Fruit fly (Drosophila melanogaster) whole organism, embryonic: Measurements from ENCODE around the gene ac.
A peak's percentile ranks its signal among the peaks of the same experiment; 100 is the strongest.

Source experiments
- Abd-B ChIP-seq: fragments of 200-800 bp; sonication (Bioruptor generic); optimal IDR thresholded peaks from 2 replicates; lab custom pipeline; 2018; ENCODE audit warnings: missing biosample characterization, mild to moderate bottlenecking, missing genetic modification characterization, moderate library complexity
- BEAF-32 ChIP-seq: fragments of 200-800 bp; sonication (Bioruptor generic); optimal IDR thresholded peaks from 3 replicates; lab custom pipeline; 2017; ENCODE audit warnings: missing biosample characterization, missing genetic modification characterization, mild to moderate bottlenecking, moderate library complexity, missing genetic modification reagents
- CG10267 ChIP-seq: fragments of 200-800 bp; sonication (Bioruptor generic); optimal IDR thresholded peaks from 2 replicates; lab custom pipeline; 2018; ENCODE audit warnings: missing biosample characterization, mild to moderate bottlenecking, missing genetic modification characterization, moderate library complexity
- CG1233 ChIP-seq: fragments of 200-800 bp; sonication (Bioruptor generic); optimal IDR thresholded peaks from 4 replicates; lab custom pipeline; 2018; ENCODE audit warnings: missing biosample characterization, mild to moderate bottlenecking, missing genetic modification characterization
- CG12744 ChIP-seq: fragments of 200-800 bp; sonication (Bioruptor generic); optimal IDR thresholded peaks from 2 replicates; lab custom pipeline; 2016; ENCODE audit warnings: missing biosample characterization, missing genetic modification characterization
- CG13123 ChIP-seq: fragments of 200-800 bp; sonication (Bioruptor generic); optimal IDR thresholded peaks from 2 replicates; lab custom pipeline; 2016; ENCODE audit warnings: missing biosample characterization, missing genetic modification characterization
- CG13287 ChIP-seq: fragments of 200-800 bp; sonication (Bioruptor generic); IDR thresholded peaks from 2 replicates; pipeline ENCODE4 v1.3.6; 2022; ENCODE audit warnings: missing biosample characterization, missing genetic modification characterization; ENCODE audit not compliant: partially characterized antibody
- CG14860 ChIP-seq: fragments of 200-800 bp; sonication (Bioruptor generic); IDR thresholded peaks from 3 replicates; pipeline ENCODE4 v1.3.6; 2022; ENCODE audit warnings: missing biosample characterization, missing genetic modification characterization; ENCODE audit not compliant: partially characterized antibody
- CG16813 ChIP-seq: fragments of 200-800 bp; sonication (Bioruptor generic); IDR thresholded peaks from 3 replicates; pipeline ENCODE4 v1.3.6; 2022; ENCODE audit warnings: missing biosample characterization, missing genetic modification characterization; ENCODE audit not compliant: partially characterized antibody
- CG18476 ChIP-seq: fragments of 200-800 bp; sonication (Bioruptor generic); optimal IDR thresholded peaks from 2 replicates; lab custom pipeline; 2016; ENCODE audit warnings: missing biosample characterization, mild to moderate bottlenecking, missing genetic modification characterization
- CG2199 ChIP-seq: fragments of 200-800 bp; sonication (Bioruptor generic); IDR thresholded peaks from 3 replicates; pipeline ENCODE4 v1.3.6; 2022; ENCODE audit warnings: missing biosample characterization, missing genetic modification characterization
- CG4282 ChIP-seq: fragments of 200-800 bp; sonication (Bioruptor generic); optimal IDR thresholded peaks from 2 replicates; lab custom pipeline; 2016; ENCODE audit warnings: missing biosample characterization, missing genetic modification characterization
- CG6272 ChIP-seq: fragments of 200-800 bp; sonication (Bioruptor generic); IDR thresholded peaks from 2 replicates; pipeline ENCODE4 v1.3.6; 2022; ENCODE audit warnings: missing biosample characterization, missing genetic modification characterization
- CG7928 ChIP-seq: fragments of 200-800 bp; sonication (Bioruptor generic); optimal IDR thresholded peaks from 2 replicates; lab custom pipeline; 2017; ENCODE audit warnings: missing biosample characterization, mild to moderate bottlenecking, missing genetic modification characterization
- CG9797 ChIP-seq: fragments of 200-800 bp; sonication (Bioruptor generic); optimal IDR thresholded peaks from 3 replicates; lab custom pipeline; 2018; ENCODE audit warnings: missing biosample characterization, mild to moderate bottlenecking, missing genetic modification characterization
- Camta ChIP-seq: fragments of 200-800 bp; sonication (Bioruptor generic); optimal IDR thresholded peaks from 2 replicates; lab custom pipeline; 2016; ENCODE audit warnings: missing biosample characterization, missing genetic modification characterization
- CoRest ChIP-seq: fragments of 200-800 bp; sonication (Bioruptor generic); optimal IDR thresholded peaks from 3 replicates; lab custom pipeline; 2018; ENCODE audit warnings: missing biosample characterization, mild to moderate bottlenecking, missing genetic modification characterization, moderate library complexity
- D19A ChIP-seq: fragments of 200-800 bp; optimal IDR thresholded peaks from 3 replicates; lab custom pipeline; 2019; ENCODE audit warnings: missing biosample characterization, mild to moderate bottlenecking, missing genetic modification characterization, moderate library complexity
- Dp ChIP-seq: fragments of 200-800 bp; sonication (Bioruptor generic); optimal IDR thresholded peaks from 2 replicates; lab custom pipeline; 2018; ENCODE audit warnings: missing biosample characterization, mild to moderate bottlenecking, missing genetic modification characterization, moderate library complexity
- E2f2 ChIP-seq: fragments of 200-800 bp; sonication (Bioruptor generic); IDR thresholded peaks from 2 replicates; pipeline ENCODE4 v1.3.6; 2022; ENCODE audit warnings: missing biosample characterization, missing genetic modification characterization
- Eip74EF ChIP-seq, 2 experiments: fragments of 200-800 bp in 1 of 2; fragments of >200 bp in 1 of 2; sonication (Bioruptor generic) in 1 of 2; optimal IDR thresholded peaks; 2 replicates each; lab custom pipeline; 2017 to 2019; ENCODE audit warnings: missing biosample characterization in 2 of 2, missing genetic modification characterization in 2 of 2, mild to moderate bottlenecking in 1 of 2, moderate library complexity in 1 of 2
- Gsc ChIP-seq: fragments of 200-800 bp; sonication (Bioruptor generic); IDR thresholded peaks from 2 replicates; pipeline ENCODE4 v1.3.6; 2022; ENCODE audit warnings: missing biosample characterization, missing genetic modification characterization
- Hey ChIP-seq: fragments of 200-800 bp; sonication (Bioruptor generic); optimal IDR thresholded peaks from 3 replicates; lab custom pipeline; 2018; ENCODE audit warnings: missing biosample characterization, mild to moderate bottlenecking, missing genetic modification characterization
- Hr39 ChIP-seq: fragments of >200 bp; optimal IDR thresholded peaks from 2 replicates; lab custom pipeline; 2017
- Lhr ChIP-seq: fragments of 200-800 bp; sonication (Bioruptor generic); optimal IDR thresholded peaks from 3 replicates; lab custom pipeline; 2017; ENCODE audit warnings: mild to moderate bottlenecking, missing biosample characterization, missing genetic modification reagents, missing genetic modification characterization
- Max ChIP-seq: fragments of 200-800 bp; sonication (Bioruptor generic); optimal IDR thresholded peaks from 2 replicates; lab custom pipeline; 2016; ENCODE audit warnings: missing biosample characterization, mild to moderate bottlenecking, missing genetic modification characterization
- NC2α ChIP-seq: fragments of 200-800 bp; sonication (Bioruptor generic); optimal IDR thresholded peaks from 2 replicates; lab custom pipeline; 2016; ENCODE audit warnings: missing biosample characterization, missing genetic modification characterization
- NK7.1 ChIP-seq: fragments of 200-800 bp; sonication (Bioruptor generic); optimal IDR thresholded peaks from 3 replicates; lab custom pipeline; 2016; ENCODE audit warnings: missing biosample characterization, missing genetic modification characterization
- Nf-YA ChIP-seq: fragments of 200-800 bp; sonication (Bioruptor generic); IDR thresholded peaks from 2 replicates; pipeline ENCODE4 v1.3.6; 2022; ENCODE audit warnings: missing biosample characterization, missing genetic modification characterization
- Pdp1 ChIP-seq, 2 experiments: fragments of 200-800 bp; sonication (Bioruptor generic); optimal IDR thresholded peaks; 3 replicates each; lab custom pipeline; 2016; ENCODE audit warnings: missing biosample characterization in 2 of 2, missing genetic modification characterization in 2 of 2, mild to moderate bottlenecking in 1 of 2, moderate library complexity in 1 of 2
- amos ChIP-seq: fragments of 200-800 bp; sonication (Bioruptor generic); IDR thresholded peaks from 2 replicates; pipeline ENCODE4 v1.3.6; 2022; ENCODE audit warnings: missing biosample characterization, missing genetic modification characterization; ENCODE audit not compliant: partially characterized antibody
- hkb ChIP-seq, 2 experiments: fragments of 200-800 bp in 1 of 2; fragments of >200 bp in 1 of 2; sonication (Bioruptor generic) in 1 of 2; IDR thresholded peaks in 1 of 2; optimal IDR thresholded peaks in 1 of 2; 2 replicates each; pipeline versions ENCODE4 v1.3.6 to Lab custom; 2017 to 2022; ENCODE audit warnings: missing biosample characterization in 1 of 2, missing genetic modification characterization in 1 of 2
- ind ChIP-seq: fragments of 200-800 bp; sonication (Bioruptor generic); optimal IDR thresholded peaks from 3 replicates; lab custom pipeline; 2016; ENCODE audit warnings: missing biosample characterization, missing genetic modification characterization
- knrl ChIP-seq: fragments of 200-800 bp; sonication (Bioruptor generic); IDR thresholded peaks from 3 replicates; pipeline ENCODE4 v1.3.6; 2022; ENCODE audit warnings: missing biosample characterization, missing genetic modification characterization; ENCODE audit not compliant: partially characterized antibody
- mld ChIP-seq: fragments of 200-800 bp; sonication (Bioruptor generic); IDR thresholded peaks from 3 replicates; pipeline ENCODE4 v1.3.6; 2022; ENCODE audit warnings: missing biosample characterization, missing genetic modification characterization; ENCODE audit not compliant: partially characterized antibody
- nmo ChIP-seq: fragments of 200-800 bp; sonication (Bioruptor generic); optimal IDR thresholded peaks from 2 replicates; lab custom pipeline; 2018; ENCODE audit warnings: missing biosample characterization, mild to moderate bottlenecking, missing genetic modification characterization, moderate library complexity
- oc ChIP-seq: fragments of 200-800 bp; sonication (Bioruptor generic); optimal IDR thresholded peaks from 2 replicates; lab custom pipeline; 2018; ENCODE audit warnings: missing biosample characterization, mild to moderate bottlenecking, missing genetic modification characterization, moderate library complexity
- pan ChIP-seq, 4 experiments: fragments of >200 bp in 3 of 4; fragments of 200-800 bp in 1 of 4; sonication (Bioruptor generic) in 1 of 4; optimal IDR thresholded peaks in 3 of 4; IDR thresholded peaks in 1 of 4; 2 replicates each; pipeline versions ENCODE4 v1.3.6 to Lab custom; 2017 to 2022; ENCODE audit warnings: missing biosample characterization in 2 of 4, missing genetic modification characterization in 2 of 4, mixed read lengths in 1 of 4
- phol ChIP-seq: fragments of 200-800 bp; sonication (Bioruptor generic); optimal IDR thresholded peaks from 3 replicates; lab custom pipeline; 2018; ENCODE audit warnings: missing biosample characterization, mild to moderate bottlenecking, missing genetic modification characterization, moderate library complexity
- pita ChIP-seq: fragments of 200-800 bp; sonication (Bioruptor generic); optimal IDR thresholded peaks from 2 replicates; lab custom pipeline; 2017; ENCODE audit warnings: missing biosample characterization, mild to moderate bottlenecking, missing genetic modification characterization
- pzg ChIP-seq: fragments of 200-800 bp; sonication (Bioruptor generic); optimal IDR thresholded peaks from 3 replicates; lab custom pipeline; 2018; ENCODE audit warnings: missing biosample characterization, mild to moderate bottlenecking, missing genetic modification characterization, moderate library complexity
- slbo ChIP-seq: fragments of 200-800 bp; sonication (Bioruptor generic); IDR thresholded peaks from 2 replicates; pipeline ENCODE4 v1.3.6; 2022; ENCODE audit warnings: missing biosample characterization, missing genetic modification characterization
- ssp ChIP-seq: fragments of 200-800 bp; sonication (Bioruptor generic); IDR thresholded peaks from 2 replicates; pipeline ENCODE4 v1.3.6; 2022; ENCODE audit warnings: missing biosample characterization, missing genetic modification characterization
- stwl ChIP-seq: fragments of 200-800 bp; sonication (Bioruptor generic); optimal IDR thresholded peaks from 3 replicates; lab custom pipeline; 2018; ENCODE audit warnings: missing biosample characterization, mild to moderate bottlenecking, missing genetic modification characterization, moderate library complexity
- vnd ChIP-seq: fragments of 200-800 bp; sonication (Bioruptor generic); IDR thresholded peaks from 3 replicates; pipeline ENCODE4 v1.3.6; 2022; ENCODE audit warnings: missing biosample characterization, missing genetic modification characterization; ENCODE audit not compliant: partially characterized antibody

ac gene

dm6 chrX:334624-335292 lies 35.1 kb upstream of the ac start (continued):
- TF ChIP-seq ind (no peak), CG18476 (GFP tag; lab: Kevin White, UChicago) (no peak), hkb (optimal IDR thresholded peaks at IDR 0.05; lab: Kevin White, UChicago) (no peak), hkb (GFP tag; IDR thresholded peaks at IDR 0.05; lab: Robert Waterston, UW) (no peak), NC2α (GFP tag; lab: Kevin White, UChicago) (no peak), vnd (GFP tag; lab: Robert Waterston, UW) (no peak), Hey (tag; lab: Kevin White, UChicago) (no peak), mld (GFP tag; lab: Robert Waterston, UW) (no peak), Hr39 (no peak), CG9797 (no peak), Eip74EF (GFP tag; optimal IDR thresholded peaks at IDR 0.05; lab: Kevin White, UChicago) (peak in 1 of 2 experiments; percentile 40), oc (tag; lab: Kevin White, UChicago) (peak; percentile 58), Camta (GFP tag; lab: Kevin White, UChicago) (no peak), Max (GFP tag; lab: Kevin White, UChicago) (no peak), Gsc (GFP tag; lab: Robert Waterston, UW) (no peak), CG1233 (GFP tag; lab: Kevin White, UChicago) (no peak), pzg (GFP tag; lab: Kevin White, UChicago) (no peak), CG6272 (GFP tag; lab: Robert Waterston, UW) (no peak), CG13287 (GFP tag; lab: Robert Waterston, UW) (peak; percentile 56)

dm6 chrX:336659-337266 lies 33.1 kb upstream of the ac start:
- TF ChIP-seq nmo (GFP tag; lab: Kevin White, UChicago), result peak; percentile 2
- TF ChIP-seq Lhr (GFP tag; lab: Kevin White, UChicago), result peak; percentile 35
- TF ChIP-seq CG14860 (GFP tag; lab: Robert Waterston, UW), result no peak
- TF ChIP-seq Abd-B (GFP tag; lab: Kevin White, UChicago), result peak; percentile 0
- peak; percentile 16 for TF ChIP-seq CoRest (tag; lab: Kevin White, UChicago)
- peak; percentile 15; the same call in 1 of the 2 replicates for TF ChIP-seq amos
- no peak for TF ChIP-seq D19A (tag; lab: Kevin White, UChicago)
- TF ChIP-seq phol (tag; lab: Kevin White, UChicago), result peak; percentile 61
- no peak for TF ChIP-seq Nf-YA (GFP tag; lab: Robert Waterston, UW)
- TF ChIP-seq CG7928 (GFP tag; lab: Kevin White, UChicago), result peak; percentile 85
- TF ChIP-seq CG4282 (GFP tag; lab: Kevin White, UChicago), result no peak
- TF ChIP-seq pita (GFP tag; lab: Kevin White, UChicago), result peak; percentile 43
- peak; percentile 15 for TF ChIP-seq pzg (GFP tag; lab: Kevin White, UChicago)
- no peak for TF ChIP-seq CG13123
- TF ChIP-seq Pdp1 (GFP tag; optimal IDR thresholded peaks at IDR 0.05; lab: Kevin White, UChicago), result peak in 1 of 2 experiments; percentile 71
- TF ChIP-seq NK7.1, result no peak
- TF ChIP-seq CG2199 (GFP tag; lab: Robert Waterston, UW), result no peak
- peak; percentile 70 for TF ChIP-seq stwl
- TF ChIP-seq CG12744 (GFP tag; lab: Kevin White, UChicago), result no peak
- peak; percentile 48; the same call in 1 of the 3 replicates for TF ChIP-seq CG16813
- TF ChIP-seq ssp (GFP tag; lab: Robert Waterston, UW), result no peak
- peak; percentile 73 for TF ChIP-seq Dp (GFP tag; lab: Kevin White, UChicago)
- peak; percentile 65 for TF ChIP-seq CG10267 (tag; lab: Kevin White, UChicago)
- peak; percentile 51; the same call in 1 of the 2 replicates for TF ChIP-seq slbo (GFP tag; lab: Robert Waterston, UW)
- peak; percentile 85 for TF ChIP-seq E2f2 (GFP tag; lab: Robert Waterston, UW)
- peak; percentile 7 for TF ChIP-seq BEAF-32 (GFP tag; lab: Kevin White, UChicago)
- peak; percentile 46; the same call in 1 of the 3 replicates for TF ChIP-seq knrl
- TF ChIP-seq pan (optimal IDR thresholded peaks at IDR 0.05; lab: Kevin White, UChicago), result no peak
- TF ChIP-seq pan (GFP tag; optimal IDR thresholded peaks at IDR 0.05 in 1 of 2, IDR thresholded peaks at IDR 0.05 in 1 of 2), result no peak
